Fruit fly (Drosophila melanogaster): ENCODE data around the gene CG44002.

- TF ChIP-seq Ets98B (GFP tag; IDR thresholded peaks at IDR 0.05): no peak
- TF ChIP-seq CG9948 (tag; optimal IDR thresholded peaks at IDR 0.05): no peak
- no peak for TF ChIP-seq fd96Ca (GFP tag; IDR thresholded peaks at IDR 0.05)
- no peak for TF ChIP-seq EcR (GFP tag; optimal IDR thresholded peaks at IDR 0.05)
- no peak for TF ChIP-seq CG34367 (tag; optimal IDR thresholded peaks at IDR 0.05)
Measured at dm6 chr2L:3173740-3174139, 2.8 kb upstream of the CG44002 start, which contains the start of the genes CG31698 and CG15404.

Measured in whole organism, pupa.